Worm (Caenorhabditis elegans) whole organism, L4 larva: ENCODE measurements around the gene T21B6.3.

ENCODE experiments used
- D1046.2 ChIP-seq: fragments of 200-800 bp; sonication (Bioruptor generic); IDR thresholded peaks from 2 replicates; pipeline ENCODE4 v1.3.6; 2022; ENCODE audit warnings: missing genetic modification characterization, missing compliant biosample characterization
- F10B5.3 ChIP-seq: sonication (generic microtip); optimal IDR thresholded peaks from 2 replicates; lab custom pipeline; 2016; ENCODE audit warnings: mild to moderate bottlenecking, missing genetic modification characterization, missing compliant biosample characterization
- F49E8.2 ChIP-seq: sonication (generic microtip); optimal IDR thresholded peaks from 2 replicates; lab custom pipeline; 2016; ENCODE audit warnings: missing compliant biosample characterization, mild to moderate bottlenecking, missing genetic modification characterization, borderline replicate concordance
- Y75B8A.6 ChIP-seq: fragments of 200-800 bp; sonication (Bioruptor generic); IDR thresholded peaks from 2 replicates; pipeline ENCODE4 v1.3.6; 2022; ENCODE audit warnings: missing genetic modification reagents, missing genetic modification characterization, missing compliant biosample characterization
- ZK337.2 ChIP-seq: fragments of 200-800 bp; sonication (Bioruptor generic); IDR thresholded peaks from 2 replicates; pipeline ENCODE4 v1.3.6; 2022; ENCODE audit warnings: missing genetic modification reagents, missing genetic modification characterization, missing compliant biosample characterization
- aha-1 ChIP-seq: fragments of 150-350 bp; peaks from one replicate; lab custom pipeline; 2014; ENCODE audit warnings: missing biosample characterization, missing genetic modification characterization
- attf-4 ChIP-seq: sonication (generic microtip); optimal IDR thresholded peaks from 3 replicates; lab custom pipeline; 2017; ENCODE audit warnings: missing biosample characterization, missing genetic modification characterization
- ceh-82 ChIP-seq: sonication (generic microtip); optimal IDR thresholded peaks from 2 replicates; lab custom pipeline; 2017; ENCODE audit warnings: missing biosample characterization, missing genetic modification characterization
- ctbp-1 ChIP-seq: fragments of 200-800 bp; sonication (Bioruptor generic); IDR thresholded peaks from 2 replicates; pipeline ENCODE4 v1.3.6; 2022; ENCODE audit warnings: missing genetic modification reagents, missing genetic modification characterization, missing compliant biosample characterization
- daf-16 ChIP-seq, 3 experiments: sonication (generic microtip); optimal IDR thresholded peaks; 2 replicates each; lab custom pipeline; 2016 to 2017; ENCODE audit warnings: missing genetic modification characterization in 3 of 3, missing genetic modification reagents in 3 of 3, mild to moderate bottlenecking in 2 of 3, missing compliant biosample characterization in 2 of 3, missing biosample characterization in 1 of 3, moderate library complexity in 1 of 3
- dmd-6 ChIP-seq: fragments of 200-800 bp; sonication (Bioruptor generic); IDR thresholded peaks from 2 replicates; pipeline ENCODE4 v1.3.6; 2022; ENCODE audit warnings: missing genetic modification reagents, missing genetic modification characterization, missing compliant biosample characterization
- dmd-9 ChIP-seq: fragments of 200-800 bp; sonication (Bioruptor generic); IDR thresholded peaks from 2 replicates; pipeline ENCODE4 v1.3.6; 2022; ENCODE audit warnings: missing genetic modification reagents, missing genetic modification characterization, missing compliant biosample characterization
- dpl-1 ChIP-seq: fragments of 150-350 bp; optimal IDR thresholded peaks from 2 replicates; lab custom pipeline; 2014; ENCODE audit warnings: missing biosample characterization, missing genetic modification reagents, missing genetic modification characterization
- dve-1 ChIP-seq: sonication (generic microtip); optimal IDR thresholded peaks from 2 replicates; lab custom pipeline; 2017; ENCODE audit warnings: antibody characterized with exemption, mild to moderate bottlenecking, missing genetic modification characterization, missing compliant biosample characterization; ENCODE audit not compliant: insufficient read depth
- fkh-10 ChIP-seq: fragments of 150-350 bp; optimal IDR thresholded peaks from 2 replicates; lab custom pipeline; 2014; ENCODE audit warnings: missing biosample characterization, missing genetic modification reagents, missing genetic modification characterization
- hlh-11 ChIP-seq: fragments of 200-800 bp; sonication (Bioruptor generic); optimal IDR thresholded peaks from 2 replicates; lab custom pipeline; 2018; ENCODE audit warnings: mild to moderate bottlenecking, missing genetic modification characterization, missing compliant biosample characterization
- hlh-30 ChIP-seq: sonication (generic microtip); optimal IDR thresholded peaks from 2 replicates; lab custom pipeline; 2017; ENCODE audit warnings: antibody characterized with exemption, mild to moderate bottlenecking, missing genetic modification characterization, missing compliant biosample characterization; ENCODE audit not compliant: insufficient read depth
- hmg-1.1 ChIP-seq: fragments of 200-800 bp; sonication (Bioruptor generic); IDR thresholded peaks from 2 replicates; pipeline ENCODE4 v1.3.6; 2022; ENCODE audit warnings: missing genetic modification reagents, missing genetic modification characterization, missing compliant biosample characterization
- lin-13 ChIP-seq: fragments of 150-350 bp; optimal IDR thresholded peaks from 2 replicates; lab custom pipeline; 2014; ENCODE audit warnings: missing biosample characterization, missing genetic modification reagents, missing genetic modification characterization
- lin-29 ChIP-seq: fragments of 200-800 bp; sonication (Bioruptor generic); IDR thresholded peaks from 2 replicates; pipeline ENCODE4 v1.3.6; 2022; ENCODE audit warnings: missing genetic modification reagents, missing genetic modification characterization, missing compliant biosample characterization
- lsy-2 ChIP-seq, 2 experiments: fragments of 150-350 bp in 1 of 2; sonication (generic microtip) in 1 of 2; optimal IDR thresholded peaks; 2 replicates each; lab custom pipeline; 2014 to 2017; ENCODE audit warnings: missing biosample characterization in 2 of 2, missing genetic modification characterization in 2 of 2
- madf-9 ChIP-seq: fragments of 200-800 bp; sonication (Bioruptor generic); conservative IDR thresholded peaks from 2 replicates; pipeline ENCODE4 v1.3.6; 2022; ENCODE audit warnings: missing genetic modification reagents, missing genetic modification characterization, missing compliant biosample characterization
- mdl-1 ChIP-seq, 2 experiments: fragments of 150-350 bp in 1 of 2; sonication (generic microtip) in 1 of 2; optimal IDR thresholded peaks; 2 replicates each; lab custom pipeline; 2014 to 2017; ENCODE audit warnings: missing biosample characterization in 2 of 2, missing genetic modification characterization in 2 of 2
- mdt-29 ChIP-seq: fragments of 200-800 bp; sonication (Bioruptor generic); IDR thresholded peaks from 2 replicates; pipeline ENCODE4 v1.3.6; 2022; ENCODE audit warnings: missing genetic modification reagents, missing genetic modification characterization, missing compliant biosample characterization
- mep-1 ChIP-seq: fragments of 150-350 bp; sonication (generic microtip); optimal IDR thresholded peaks from 3 replicates; lab custom pipeline; 2014; ENCODE audit warnings: missing biosample characterization, missing genetic modification characterization
- mes-2 ChIP-seq: sonication (generic microtip); optimal IDR thresholded peaks from 2 replicates; lab custom pipeline; 2016; ENCODE audit warnings: missing genotype, mild to moderate bottlenecking, missing genetic modification characterization, missing compliant biosample characterization; ENCODE audit not compliant: poor library complexity, severe bottlenecking
- mxl-3 ChIP-seq: fragments of 200-800 bp; sonication (Bioruptor generic); optimal IDR thresholded peaks from 2 replicates; lab custom pipeline; 2018; ENCODE audit warnings: mild to moderate bottlenecking, missing genetic modification characterization, missing compliant biosample characterization
- nhr-11 ChIP-seq: fragments of 150-350 bp; optimal IDR thresholded peaks from 2 replicates; lab custom pipeline; 2014; ENCODE audit warnings: missing biosample characterization, missing genetic modification characterization
- nhr-111 ChIP-seq: fragments of 200-800 bp; sonication (Bioruptor generic); optimal IDR thresholded peaks from 2 replicates; lab custom pipeline; 2018; ENCODE audit warnings: mild to moderate bottlenecking, missing genetic modification characterization, missing compliant biosample characterization
- nhr-28 ChIP-seq: fragments of 150-350 bp; optimal IDR thresholded peaks from 2 replicates; lab custom pipeline; 2014; ENCODE audit warnings: missing biosample characterization, missing genetic modification characterization
- nhr-48 ChIP-seq: sonication (generic microtip); optimal IDR thresholded peaks from 2 replicates; lab custom pipeline; 2016; ENCODE audit warnings: mild to moderate bottlenecking, missing genetic modification characterization, missing compliant biosample characterization
- nhr-77 ChIP-seq: fragments of 150-350 bp; optimal IDR thresholded peaks from 2 replicates; lab custom pipeline; 2014; ENCODE audit warnings: missing biosample characterization, missing genetic modification characterization
- php-3 ChIP-seq: fragments of 200-800 bp; sonication (Bioruptor generic); IDR thresholded peaks from 2 replicates; pipeline ENCODE4 v1.3.6; 2022; ENCODE audit warnings: missing genetic modification reagents, missing genetic modification characterization, missing compliant biosample characterization
- rbr-2 ChIP-seq: sonication (generic microtip); optimal IDR thresholded peaks from 2 replicates; lab custom pipeline; 2016; ENCODE audit warnings: missing genotype, missing genetic modification characterization, missing compliant biosample characterization
- saeg-2 ChIP-seq: fragments of 200-800 bp; sonication (Bioruptor generic); IDR thresholded peaks from 2 replicates; pipeline ENCODE4 v1.3.6; 2022; ENCODE audit warnings: missing genetic modification reagents, missing genetic modification characterization, missing compliant biosample characterization
- skn-1 ChIP-seq: fragments of 150-350 bp; optimal IDR thresholded peaks from 2 replicates; lab custom pipeline; 2014; ENCODE audit warnings: missing biosample characterization, missing genetic modification characterization
- snpc-4 ChIP-seq: fragments of 150-350 bp; optimal IDR thresholded peaks from 2 replicates; lab custom pipeline; 2014; ENCODE audit warnings: missing biosample characterization, missing genetic modification characterization
- spr-3 ChIP-seq: fragments of 200-800 bp; sonication (Bioruptor generic); optimal IDR thresholded peaks from 2 replicates; lab custom pipeline; 2018; ENCODE audit warnings: mild to moderate bottlenecking, missing genetic modification characterization, missing compliant biosample characterization
- unc-62 ChIP-seq, 3 experiments: fragments of 150-350 bp in 1 of 3; sonication (generic microtip); optimal IDR thresholded peaks in 2 of 3; peaks in 1 of 3; 1 replicate in 1 of 3; 2 replicates in 2 of 3; lab custom pipeline; 2014 to 2017; ENCODE audit warnings: missing biosample characterization in 3 of 3, missing genetic modification characterization in 3 of 3, missing genetic modification reagents in 3 of 3, missing genotype in 1 of 3
- vab-7 ChIP-seq: fragments of 200-800 bp; sonication (Bioruptor generic); IDR thresholded peaks from 2 replicates; pipeline ENCODE4 v1.3.6; 2022; ENCODE audit warnings: missing genetic modification reagents, missing genetic modification characterization, missing compliant biosample characterization
- zip-2 ChIP-seq: fragments of 150-350 bp; optimal IDR thresholded peaks from 2 replicates; lab custom pipeline; 2014; ENCODE audit warnings: missing biosample characterization, missing genetic modification characterization
- ztf-11 ChIP-seq: fragments of 150-350 bp; optimal IDR thresholded peaks from 2 replicates; lab custom pipeline; 2014; ENCODE audit warnings: missing biosample characterization, missing genetic modification characterization
- ztf-7 ChIP-seq: fragments of 150-350 bp; optimal IDR thresholded peaks from 2 replicates; lab custom pipeline; 2014; ENCODE audit warnings: missing biosample characterization, missing genetic modification characterization

T21B6.3 gene

DNA sequence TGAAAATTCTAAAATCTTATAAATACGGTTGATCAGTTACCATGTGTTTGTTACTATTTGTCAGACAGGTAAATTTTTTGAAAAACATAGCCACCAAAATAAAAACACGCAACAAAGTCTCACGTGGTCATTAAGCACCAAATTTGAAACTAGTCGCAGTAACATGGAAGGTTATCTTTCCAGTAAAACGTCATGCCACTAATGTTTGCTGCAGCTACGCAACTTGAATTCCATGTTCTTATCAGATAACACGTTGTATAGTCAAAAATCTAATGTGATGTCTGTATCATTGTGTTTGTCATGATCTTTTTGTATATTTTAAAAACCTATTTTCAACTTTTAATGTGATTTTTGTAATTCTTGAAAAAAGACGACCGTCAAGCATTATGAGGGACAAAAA is 47.0 kb downstream of the T21B6.3 start (continued):
- TF ChIP-seq nhr-111 (GFP tag; lab: Kevin White, UChicago) (no peak), nhr-48 (peak; percentile 43), vab-7 (GFP tag; lab: Robert Waterston, UW) (no peak), hlh-30 (peak; percentile 66)

DNA sequence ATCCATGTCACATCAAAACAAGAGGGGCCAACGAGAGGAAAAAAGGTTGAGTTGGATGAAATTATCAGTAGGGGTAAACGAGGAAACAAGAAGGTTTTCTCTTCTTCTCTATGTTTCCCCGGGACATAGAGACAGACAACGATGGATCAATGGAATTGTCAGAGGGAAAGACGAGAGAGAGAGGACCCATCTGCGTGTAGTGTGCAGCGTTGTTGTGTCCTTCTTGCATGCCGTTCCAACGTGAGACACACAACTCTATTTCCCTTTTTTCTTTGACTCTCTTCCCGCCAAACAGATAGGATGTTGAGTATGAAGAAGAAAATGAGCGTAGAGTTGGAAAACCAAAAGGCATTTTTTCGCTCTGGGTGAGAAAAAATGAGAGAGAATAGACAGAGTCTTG is 47.8 kb downstream of the T21B6.3 start:
- TF ChIP-seq hlh-30: peak; percentile 49
- no peak for TF ChIP-seq skn-1
- peak; percentile 99 for TF ChIP-seq aha-1 (tag; lab: Kevin White, UChicago)
- no peak for TF ChIP-seq dmd-9
- TF ChIP-seq ZK337.2 (GFP tag; lab: Robert Waterston, UW): no peak
- TF ChIP-seq ztf-7: no peak
- TF ChIP-seq hlh-11 (tag; lab: Kevin White, UChicago): peak; percentile 80
- TF ChIP-seq dmd-6 (GFP tag; lab: Robert Waterston, UW): peak; percentile 71
- no peak for TF ChIP-seq lin-29 (GFP tag; lab: Robert Waterston, UW)
- TF ChIP-seq mxl-3: peak; percentile 96
- no peak for TF ChIP-seq ceh-82 (tag; lab: Kevin White, UChicago)
- no peak for TF ChIP-seq zip-2
- TF ChIP-seq unc-62 (GFP tag; optimal IDR thresholded peaks at IDR 0.05 in 1 of 2; lab: Kevin White, UChicago): peak in 1 of 2 experiments; percentile 97
- TF ChIP-seq unc-62 (tag; optimal IDR thresholded peaks at IDR 0.05; lab: Kevin White, UChicago): no peak
- peak; percentile 21 for TF ChIP-seq dpl-1
- TF ChIP-seq daf-16 (GFP tag; optimal IDR thresholded peaks at IDR 0.05; lab: Kevin White, UChicago): peak in 1 of 2 experiments; percentile 77
- TF ChIP-seq daf-16 (tag; optimal IDR thresholded peaks at IDR 0.05; lab: Kevin White, UChicago): peak; percentile 12
- TF ChIP-seq php-3 (GFP tag; lab: Robert Waterston, UW): 0 out of 2 replicates have a peak, but pooled peaks have one; percentile 22
- TF ChIP-seq F49E8.2 (tag; lab: Kevin White, UChicago): no peak
- TF ChIP-seq ctbp-1 (GFP tag; lab: Robert Waterston, UW): 0 out of 2 replicates have a peak, but pooled peaks have one; percentile 38
- peak in 1 of 2 experiments; percentile 79 for TF ChIP-seq mdl-1 (tag; optimal IDR thresholded peaks at IDR 0.05; lab: Kevin White, UChicago)
- TF ChIP-seq dve-1 (tag; lab: Kevin White, UChicago): peak; percentile 28
- 0 out of 2 replicates have a peak, but pooled peaks have one; percentile 23 for TF ChIP-seq madf-9 (GFP tag; lab: Robert Waterston, UW)
- no peak for TF ChIP-seq Y75B8A.6 (GFP tag; lab: Robert Waterston, UW)
- TF ChIP-seq lsy-2 (tag; optimal IDR thresholded peaks at IDR 0.05; lab: Kevin White, UChicago): peak in 1 of 2 experiments; percentile 61
- peak; percentile 19 for TF ChIP-seq nhr-48
- TF ChIP-seq hmg-1.1 (GFP tag; lab: Robert Waterston, UW): peak; percentile 69
- peak; percentile 66 for TF ChIP-seq rbr-2 (tag; lab: Kevin White, UChicago)
- TF ChIP-seq nhr-11: peak; percentile 87
- peak; percentile 79 for TF ChIP-seq mep-1 (tag; lab: Kevin White, UChicago)
- peak; percentile 39 for TF ChIP-seq mes-2 (tag; lab: Kevin White, UChicago)
- no peak for TF ChIP-seq D1046.2 (GFP tag; lab: Robert Waterston, UW)
- peak; percentile 49 for TF ChIP-seq nhr-77 (tag; lab: Kevin White, UChicago)
- peak; percentile 80 for TF ChIP-seq fkh-10 (GFP tag; lab: Kevin White, UChicago)
- TF ChIP-seq nhr-28: peak; percentile 83
- TF ChIP-seq ztf-11: no peak

DNA sequence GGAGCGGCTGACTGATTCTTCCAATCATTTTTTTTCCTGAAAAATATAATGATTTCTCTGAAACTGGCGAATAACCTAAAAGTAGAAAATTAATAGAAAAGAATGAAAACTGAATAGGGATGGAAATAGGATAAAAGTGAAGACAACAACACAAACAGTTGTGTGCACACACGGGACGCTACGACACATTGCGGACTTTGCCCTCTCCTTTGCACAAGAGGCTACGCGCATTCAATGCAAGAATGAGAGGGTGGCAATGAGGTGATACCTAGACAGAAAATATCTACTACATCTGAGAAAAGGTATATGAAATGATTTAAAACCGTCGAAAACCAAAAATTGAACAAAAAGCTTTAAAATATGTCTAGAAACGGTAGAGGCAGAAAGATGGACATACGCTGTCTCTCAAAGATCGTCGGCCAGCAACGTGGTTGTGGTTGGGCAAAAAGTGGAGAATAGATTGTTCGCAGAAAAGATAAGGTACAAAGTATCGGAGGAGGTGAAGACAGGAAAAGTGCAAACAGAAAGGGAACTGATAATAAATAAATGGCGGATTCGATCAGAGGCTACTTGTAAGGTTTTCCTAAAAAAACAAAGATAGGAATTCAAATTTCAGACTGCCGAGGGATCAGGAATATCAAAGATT is 48.5 kb downstream of the T21B6.3 start, which contains the start of gene suca-1:
suca-1 (minus strand) TSS at position 36 of the 646 bp plus-strand sequence.
- TF ChIP-seq mes-2 (tag; lab: Kevin White, UChicago) (peak; percentile 50), rbr-2 (tag; lab: Kevin White, UChicago) (peak; percentile 62), F10B5.3 (tag; lab: Kevin White, UChicago) (no peak), attf-4 (no peak), mdl-1 (tag; optimal IDR thresholded peaks at IDR 0.05; lab: Kevin White, UChicago) (peak in 1 of 2 experiments; percentile 31), lin-13 (peak; percentile 5), unc-62 (GFP tag; optimal IDR thresholded peaks at IDR 0.05 in 1 of 2; lab: Kevin White, UChicago) (peak in 1 of 2 experiments; percentile 71), unc-62 (tag; optimal IDR thresholded peaks at IDR 0.05; lab: Kevin White, UChicago) (no peak), nhr-28 (peak; percentile 36), saeg-2 (GFP tag; lab: Robert Waterston, UW) (0 out of 2 replicates have a peak, but pooled peaks have one; percentile 18), spr-3 (no peak), madf-9 (GFP tag; lab: Robert Waterston, UW) (no peak), hmg-1.1 (GFP tag; lab: Robert Waterston, UW) (peak; percentile 60; the same call in 1 of the 2 replicates), hlh-11 (tag; lab: Kevin White, UChicago) (peak; percentile 56), daf-16 (GFP tag; optimal IDR thresholded peaks at IDR 0.05; lab: Kevin White, UChicago) (no peak), daf-16 (tag; optimal IDR thresholded peaks at IDR 0.05; lab: Kevin White, UChicago) (peak; percentile 24), dmd-6 (GFP tag; lab: Robert Waterston, UW) (peak; percentile 67), mdt-29 (GFP tag; lab: Robert Waterston, UW) (no peak), mxl-3 (peak; percentile 92), snpc-4 (tag; lab: Kevin White, UChicago) (no peak), mep-1 (tag; lab: Kevin White, UChicago) (peak; percentile 39), dve-1 (tag; lab: Kevin White, UChicago) (peak; percentile 21), hlh-30 (peak; percentile 31)
